Worm (Caenorhabditis elegans) whole organism, L1 larva: ENCODE data around the gene ZK822.10.

Experiments used
- elt-3 ChIP-seq, 6 experiments: fragments of 150-350 bp in 1 of 6; sonication (generic microtip); optimal IDR thresholded peaks; 2 replicates each; lab custom pipeline; 2017 to 2018; ENCODE audit warnings: missing biosample characterization in 6 of 6, missing genetic modification characterization in 6 of 6, inconsistent platforms in 1 of 6
- nhr-90 ChIP-seq: sonication (generic microtip); optimal IDR thresholded peaks from 2 replicates; lab custom pipeline; 2016; ENCODE audit warnings: mild to moderate bottlenecking, missing genetic modification characterization, missing compliant biosample characterization; ENCODE audit not compliant: poor library complexity
- sox-4 ChIP-seq: sonication (generic microtip); optimal IDR thresholded peaks from 2 replicates; lab custom pipeline; 2016; ENCODE audit warnings: missing genetic modification characterization, missing compliant biosample characterization
- ztf-11 ChIP-seq, 2 experiments: sonication (generic microtip); optimal IDR thresholded peaks; 2 replicates each; lab custom pipeline; 2016 to 2017; ENCODE audit warnings: missing genetic modification characterization in 2 of 2, missing biosample characterization in 1 of 2, missing compliant biosample characterization in 1 of 2
- ztf-4 ChIP-seq: fragments of 150-350 bp; optimal IDR thresholded peaks from 2 replicates; lab custom pipeline; 2014; ENCODE audit warnings: missing biosample characterization, missing genetic modification characterization

DNA sequence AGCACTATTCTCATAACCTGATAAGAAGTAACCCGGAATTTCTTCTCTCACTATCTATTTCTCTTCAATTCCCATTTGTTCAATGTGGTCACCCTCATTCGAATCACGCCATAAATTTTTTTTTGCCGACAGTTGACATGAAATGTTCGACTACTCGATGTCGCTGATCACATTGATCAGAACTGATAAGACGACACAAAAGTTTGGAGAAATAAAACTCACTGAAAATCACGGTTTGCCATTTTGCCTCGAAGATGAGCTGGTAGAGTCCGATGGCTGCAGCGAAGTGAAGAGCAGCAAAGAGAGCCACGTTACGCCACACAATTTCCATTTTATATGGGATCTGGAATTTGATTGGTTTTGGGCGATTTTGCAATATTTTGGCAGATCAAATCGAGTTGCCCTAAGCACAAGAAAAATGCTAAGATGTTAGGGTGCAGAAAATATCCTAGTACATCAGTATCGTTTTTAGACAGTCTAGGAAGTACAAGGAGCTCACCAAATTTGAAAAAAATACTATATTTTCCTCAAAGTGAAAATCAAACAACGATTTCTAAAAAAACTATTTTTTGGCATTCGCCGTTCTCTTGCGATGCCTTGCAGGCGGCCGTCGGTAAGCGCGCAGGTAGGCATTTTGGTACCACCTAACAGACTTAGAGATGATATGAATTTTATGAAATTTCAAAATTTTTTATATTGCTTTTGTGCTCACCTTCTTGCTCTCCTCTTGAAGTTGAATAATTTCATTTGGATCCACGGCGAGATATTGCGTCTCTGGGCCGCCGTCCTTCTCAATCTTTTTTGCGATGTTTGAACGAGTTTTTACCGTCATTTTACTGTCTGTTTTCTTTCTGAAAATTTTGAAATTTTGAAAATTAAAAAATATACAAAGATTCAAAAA lies 1.9 kb upstream of the ZK822.10 start, which contains the start of gene fat-6:
- TF ChIP-seq nhr-90 (no peak), sox-4 (tag; lab: Kevin White, UChicago) (no peak), ztf-11 (tag; optimal IDR thresholded peaks at IDR 0.05; lab: Kevin White, UChicago) (no peak), elt-3 (tag; optimal IDR thresholded peaks at IDR 0.05; lab: Kevin White, UChicago) (peak in 3 of 6 experiments; percentile 59 to 60 (median 59)), ztf-4 (tag; lab: Kevin White, UChicago) (no peak)
